Worm (Caenorhabditis elegans): ENCODE results near the gene unc-68.
A peak's percentile ranks its signal among the peaks of the same experiment; 100 is the strongest.

Gene unc-68

DNA sequence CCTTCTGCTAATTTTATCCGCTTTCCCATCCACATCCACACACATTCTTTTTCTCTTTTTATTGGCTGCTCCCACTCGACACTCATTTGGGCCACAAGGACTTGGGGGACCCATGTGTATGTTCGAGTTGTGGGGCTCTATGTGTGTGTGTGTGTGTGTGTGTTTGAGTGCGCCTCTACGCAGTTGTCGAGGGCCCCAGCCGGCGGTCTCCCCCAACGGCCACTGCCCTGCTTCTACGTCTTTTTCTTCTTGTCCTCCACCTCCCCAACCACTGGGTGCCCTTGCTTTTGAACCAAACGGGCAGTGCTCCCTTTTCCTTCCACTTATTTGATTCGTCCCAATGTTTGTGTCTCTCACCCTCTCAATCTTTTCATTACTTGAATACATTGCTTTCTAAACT is 48.2 kb downstream of the unc-68 start (continued):
- TF ChIP-seq cebp-1 (GFP tag; IDR thresholded peaks at IDR 0.05) (no peak), cebp-1 (tag; optimal IDR thresholded peaks at IDR 0.05) (peak; percentile 35), ZK185.1 (tag; optimal IDR thresholded peaks at IDR 0.05; ENCODE audit: poor library complexity, severe bottlenecking) (no peak)

DNA sequence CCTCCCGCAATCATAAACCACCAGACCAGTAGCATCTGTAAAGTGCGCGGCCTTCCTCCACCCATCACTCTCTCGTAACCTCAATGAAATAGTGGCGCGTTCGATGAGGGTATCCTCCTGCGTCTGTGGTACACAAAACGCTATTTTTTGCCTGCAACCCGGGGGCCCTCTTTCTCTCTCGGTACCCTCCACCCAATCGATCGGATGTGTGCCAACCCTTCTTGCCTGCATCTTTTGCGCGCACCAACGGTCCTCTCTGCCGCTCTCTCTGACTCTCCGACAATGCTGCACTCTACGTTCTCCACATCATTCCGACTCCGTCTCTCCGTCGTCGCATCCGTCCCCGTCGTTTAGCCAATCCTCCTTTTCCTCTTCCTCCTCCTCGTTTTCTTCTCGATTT is 49.3 kb downstream of the unc-68 start:
- TF ChIP-seq Y56A3A.18 (GFP tag; IDR thresholded peaks at IDR 0.05) (no peak), pbrm-1 (GFP tag; IDR thresholded peaks at IDR 0.05) (peak; percentile 60; the same call in 1 of the 2 replicates), hlh-26 (GFP tag; conservative IDR thresholded peaks at IDR 0.05) (no peak), ceh-100 (GFP tag; IDR thresholded peaks at IDR 0.05) (no peak), aptf-3 (GFP tag; IDR thresholded peaks at IDR 0.05) (no peak), egl-18 (GFP tag; IDR thresholded peaks at IDR 0.05) (0 out of 2 replicates have a peak, but pooled peaks have one; percentile 45), atf-7 (tag; optimal IDR thresholded peaks at IDR 0.05) (no peak), mcd-1 (GFP tag; IDR thresholded peaks at IDR 0.05) (peak; percentile 52), F33H1.4 (GFP tag; IDR thresholded peaks at IDR 0.05) (no peak), madf-6 (GFP tag; IDR thresholded peaks at IDR 0.05) (no peak), Y95B8A.8 (GFP tag; IDR thresholded peaks at IDR 0.05) (no peak), nhr-120 (GFP tag; IDR thresholded peaks at IDR 0.05) (no peak), F37B4.10 (GFP tag; IDR thresholded peaks at IDR 0.05) (no peak), F52B5.7 (tag; optimal IDR thresholded peaks at IDR 0.05) (no peak), C06A6.2 (GFP tag; conservative IDR thresholded peaks at IDR 0.05) (no peak), Y53F4B.3 (GFP tag; IDR thresholded peaks at IDR 0.05) (no peak), nfya-2 (GFP tag; IDR thresholded peaks at IDR 0.05) (no peak), ZK185.1 (tag; optimal IDR thresholded peaks at IDR 0.05; ENCODE audit: poor library complexity, severe bottlenecking) (no peak), F57C9.4 (tag; optimal IDR thresholded peaks at IDR 0.05) (no peak), attf-3 (GFP tag; conservative IDR thresholded peaks at IDR 0.05) (no peak), lir-1 (GFP tag; conservative IDR thresholded peaks at IDR 0.05) (no peak), ama-1 (optimal IDR thresholded peaks at IDR 0.05) (no peak), ama-1 (GFP tag; optimal IDR thresholded peaks at IDR 0.05) (no peak), chd-7 (tag; optimal IDR thresholded peaks at IDR 0.05) (peak; percentile 57), D2030.7 (GFP tag; IDR thresholded peaks at IDR 0.05) (no peak), ekl-4 (GFP tag; IDR thresholded peaks at IDR 0.05) (no peak), rpc-1 (optimal IDR thresholded peaks at IDR 0.05) (no peak), rpc-1 (tag; optimal IDR thresholded peaks at IDR 0.05) (no peak), F39B2.1 (GFP tag; IDR thresholded peaks at IDR 0.05) (no peak), Y53G8AR.9 (GFP tag; conservative IDR thresholded peaks at IDR 0.05) (no peak), ccch-3 (GFP tag; optimal IDR thresholded peaks at IDR 0.05) (no peak), tbp1 (GFP tag; optimal IDR thresholded peaks at IDR 0.05) (no peak), lin-54 (GFP tag; optimal IDR thresholded peaks at IDR 0.05) (peak; percentile 17), hmg-20 (GFP tag; IDR thresholded peaks at IDR 0.05) (no peak), K11D2.4 (GFP tag; IDR thresholded peaks at IDR 0.05) (no peak), hlh-12 (tag; optimal IDR thresholded peaks at IDR 0.05) (no peak), zfh-2 (GFP tag; conservative IDR thresholded peaks at IDR 0.05) (peak; percentile 99), nhr-80 (tag; optimal IDR thresholded peaks at IDR 0.05) (no peak), die-1 (tag; optimal IDR thresholded peaks at IDR 0.05) (peak; percentile 56), F57A8.1 (GFP tag; optimal IDR thresholded peaks at IDR 0.05) (no peak), ztf-6 (GFP tag; IDR thresholded peaks at IDR 0.05) (peak; percentile 35; the same call in 1 of the 2 replicates), hrde-1 (tag; optimal IDR thresholded peaks at IDR 0.05; ENCODE audit: borderline replicate concordance) (no peak), ceh-79 (tag; optimal IDR thresholded peaks at IDR 0.05) (no peak), B0035.1 (tag; optimal IDR thresholded peaks at IDR 0.05) (no peak), repo-1 (tag; optimal IDR thresholded peaks at IDR 0.05) (peak; percentile 25), snpc-4 (GFP tag; optimal IDR thresholded peaks at IDR 0.05) (peak; percentile 2), snpc-4 (tag; optimal IDR thresholded peaks at IDR 0.05) (peak in 2 of 4 experiments; percentile 48)
